Worm (Caenorhabditis elegans) whole organism, young adult: ENCODE data around the gene Y39G8B.5.

ENCODE experiments used
- B0035.1 ChIP-seq: sonication (generic microtip); optimal IDR thresholded peaks from 2 replicates; lab custom pipeline; 2016; ENCODE audit warnings: missing genetic modification characterization, mild to moderate bottlenecking, missing compliant biosample characterization, missing genotype, missing genetic modification reagents
- D2030.7 ChIP-seq: fragments of 200-800 bp; sonication (Bioruptor generic); IDR thresholded peaks from 2 replicates; pipeline ENCODE4 v1.3.6; 2022; ENCODE audit warnings: missing genetic modification reagents, missing genetic modification characterization, missing compliant biosample characterization
- F33H1.4 ChIP-seq: fragments of 200-800 bp; sonication (Bioruptor generic); IDR thresholded peaks from 2 replicates; pipeline ENCODE4 v1.3.6; 2022; ENCODE audit warnings: missing genetic modification reagents, missing genetic modification characterization, missing compliant biosample characterization
- F39B2.1 ChIP-seq: fragments of 200-800 bp; sonication (Bioruptor generic); IDR thresholded peaks from 2 replicates; pipeline ENCODE4 v1.3.6; 2022; ENCODE audit warnings: missing genetic modification reagents, missing genetic modification characterization, missing compliant biosample characterization
- F49E8.2 ChIP-seq: sonication (generic microtip); optimal IDR thresholded peaks from 3 replicates; lab custom pipeline; 2017; ENCODE audit warnings: missing genetic modification characterization, mild to moderate bottlenecking, missing compliant biosample characterization, antibody characterized with exemption, moderate library complexity; ENCODE audit not compliant: insufficient read depth
- F55B11.4 ChIP-seq: sonication (generic microtip); optimal IDR thresholded peaks from 2 replicates; lab custom pipeline; 2016; ENCODE audit warnings: missing compliant biosample characterization, missing genetic modification characterization, borderline replicate concordance; ENCODE audit not compliant: insufficient read depth
- T07F8.4 ChIP-seq: sonication (generic microtip); optimal IDR thresholded peaks from 2 replicates; lab custom pipeline; 2016; ENCODE audit warnings: mild to moderate bottlenecking, missing genetic modification characterization, moderate library complexity, missing compliant biosample characterization
- Y53F4B.3 ChIP-seq: fragments of 200-800 bp; sonication (Bioruptor generic); IDR thresholded peaks from 2 replicates; pipeline ENCODE4 v1.3.6; 2022; ENCODE audit warnings: missing genetic modification reagents, missing genetic modification characterization, missing compliant biosample characterization
- akir-1 ChIP-seq: fragments of 200-800 bp; sonication (Bioruptor generic); optimal IDR thresholded peaks from 2 replicates; lab custom pipeline; 2018; ENCODE audit warnings: mild to moderate bottlenecking, missing genetic modification characterization, moderate library complexity, missing compliant biosample characterization
- ama-1 ChIP-seq, 3 experiments: fragments of 150-350 bp in 1 of 3; sonication (generic microtip) in 2 of 3; optimal IDR thresholded peaks; 2 replicates each; lab custom pipeline; 2014 to 2018; ENCODE audit warnings: missing biosample characterization in 2 of 3, missing genetic modification characterization in 2 of 3, missing genetic modification reagents in 2 of 3
- athp-1 ChIP-seq: sonication (generic microtip); optimal IDR thresholded peaks from 2 replicates; lab custom pipeline; 2017; ENCODE audit warnings: mild to moderate bottlenecking, missing genetic modification characterization, missing compliant biosample characterization
- attf-6 ChIP-seq: fragments of 200-800 bp; sonication (Bioruptor generic); IDR thresholded peaks from 2 replicates; pipeline ENCODE4 v1.3.6; 2022; ENCODE audit warnings: missing genetic modification reagents, missing genetic modification characterization, missing compliant biosample characterization
- ccch-3 ChIP-seq: fragments of 200-800 bp; sonication (Bioruptor generic); optimal IDR thresholded peaks from 2 replicates; lab custom pipeline; 2018; ENCODE audit warnings: mild to moderate bottlenecking, missing genetic modification characterization, missing compliant biosample characterization
- cebp-1 ChIP-seq, 2 experiments: fragments of 200-800 bp in 1 of 2; sonication (Bioruptor generic) in 1 of 2; sonication (generic microtip) in 1 of 2; IDR thresholded peaks in 1 of 2; optimal IDR thresholded peaks in 1 of 2; 2 replicates each; pipeline versions ENCODE4 v1.3.6 to Lab custom; 2017 to 2022; ENCODE audit warnings: missing compliant biosample characterization in 2 of 2, missing genetic modification characterization in 2 of 2, mild to moderate bottlenecking in 1 of 2, missing genetic modification reagents in 1 of 2, moderate library complexity in 1 of 2
- ceh-91 ChIP-seq: fragments of 200-800 bp; sonication (Bioruptor generic); IDR thresholded peaks from 2 replicates; pipeline ENCODE4 v1.3.6; 2022; ENCODE audit warnings: missing genetic modification reagents, missing genetic modification characterization, missing compliant biosample characterization
- die-1 ChIP-seq: sonication (generic microtip); optimal IDR thresholded peaks from 2 replicates; lab custom pipeline; 2016; ENCODE audit warnings: missing genotype, mild to moderate bottlenecking, missing genetic modification characterization, missing compliant biosample characterization
- egrh-3 ChIP-seq: fragments of 200-800 bp; sonication (Bioruptor generic); IDR thresholded peaks from 2 replicates; pipeline ENCODE4 v1.3.6; 2022; ENCODE audit warnings: missing genetic modification reagents, missing genetic modification characterization, missing compliant biosample characterization
- gei-17 ChIP-seq: fragments of 200-800 bp; sonication (Bioruptor generic); optimal IDR thresholded peaks from 2 replicates; lab custom pipeline; 2018; ENCODE audit warnings: mild to moderate bottlenecking, missing genetic modification characterization, missing compliant biosample characterization
- hmg-1.2 ChIP-seq: fragments of 200-800 bp; sonication (Bioruptor generic); IDR thresholded peaks from 2 replicates; pipeline ENCODE4 v1.3.6; 2022; ENCODE audit warnings: missing genetic modification reagents, missing genetic modification characterization, missing compliant biosample characterization
- hmg-20 ChIP-seq: fragments of 200-800 bp; sonication (Bioruptor generic); IDR thresholded peaks from 2 replicates; pipeline ENCODE4 v1.3.6; 2022; ENCODE audit warnings: missing genetic modification reagents, missing genetic modification characterization, missing compliant biosample characterization
- hrde-1 ChIP-seq: sonication (generic microtip); optimal IDR thresholded peaks from 2 replicates; lab custom pipeline; 2016; ENCODE audit warnings: missing genetic modification characterization, mild to moderate bottlenecking, missing compliant biosample characterization, moderate library complexity, missing genotype, missing genetic modification reagents, borderline replicate concordance
- let-526 ChIP-seq: fragments of 200-800 bp; sonication (Bioruptor generic); IDR thresholded peaks from 2 replicates; pipeline ENCODE4 v1.3.6; 2022; ENCODE audit warnings: missing genetic modification reagents, missing genetic modification characterization, missing compliant biosample characterization
- lin-26 ChIP-seq: fragments of 200-800 bp; sonication (Bioruptor generic); IDR thresholded peaks from 2 replicates; pipeline ENCODE4 v1.3.6; 2022; ENCODE audit warnings: missing genetic modification reagents, missing genetic modification characterization, missing compliant biosample characterization
- lin-40 ChIP-seq: sonication (generic microtip); optimal IDR thresholded peaks from 2 replicates; lab custom pipeline; 2016; ENCODE audit warnings: missing genetic modification characterization, mild to moderate bottlenecking, missing compliant biosample characterization, missing genotype, missing genetic modification reagents
- lin-54 ChIP-seq: fragments of 200-800 bp; sonication (Bioruptor generic); optimal IDR thresholded peaks from 2 replicates; lab custom pipeline; 2018; ENCODE audit warnings: mild to moderate bottlenecking, missing genetic modification characterization, missing compliant biosample characterization
- lsl-1 ChIP-seq: fragments of 200-800 bp; sonication (Bioruptor generic); optimal IDR thresholded peaks from 2 replicates; lab custom pipeline; 2018; ENCODE audit warnings: mild to moderate bottlenecking, missing genetic modification characterization, moderate library complexity, missing compliant biosample characterization
- madf-6 ChIP-seq: fragments of 200-800 bp; sonication (Bioruptor generic); IDR thresholded peaks from 2 replicates; pipeline ENCODE4 v1.3.6; 2022; ENCODE audit warnings: missing genetic modification reagents, missing genetic modification characterization, missing compliant biosample characterization
- mcd-1 ChIP-seq: fragments of 200-800 bp; sonication (Bioruptor generic); IDR thresholded peaks from 2 replicates; pipeline ENCODE4 v1.3.6; 2022; ENCODE audit warnings: missing genetic modification reagents, missing genetic modification characterization, missing compliant biosample characterization
- nhr-80 ChIP-seq: sonication (generic microtip); optimal IDR thresholded peaks from 2 replicates; lab custom pipeline; 2016; ENCODE audit warnings: missing genetic modification characterization, missing compliant biosample characterization
- pha-4 ChIP-seq: fragments of 150-350 bp; sonication (generic microtip); optimal IDR thresholded peaks from 2 replicates; lab custom pipeline; 2014; ENCODE audit warnings: missing biosample characterization, missing genetic modification reagents, missing genetic modification characterization
- repo-1 ChIP-seq: sonication (generic microtip); optimal IDR thresholded peaks from 2 replicates; lab custom pipeline; 2017; ENCODE audit warnings: mild to moderate bottlenecking, missing genetic modification characterization, missing compliant biosample characterization
- tbp1 ChIP-seq: fragments of 200-800 bp; sonication (Bioruptor generic); optimal IDR thresholded peaks from 2 replicates; lab custom pipeline; 2018; ENCODE audit warnings: mild to moderate bottlenecking, missing genetic modification characterization, missing compliant biosample characterization
- tbx-9 ChIP-seq: sonication (generic microtip); optimal IDR thresholded peaks from 2 replicates; lab custom pipeline; 2016; ENCODE audit warnings: borderline replicate concordance, missing genetic modification characterization, inconsistent platforms, missing compliant biosample characterization
- xnd-1 ChIP-seq: sonication (generic microtip); optimal IDR thresholded peaks from 2 replicates; lab custom pipeline; 2016; ENCODE audit warnings: missing genotype, missing genetic modification reagents, missing genetic modification characterization, missing compliant biosample characterization
- zfh-2 ChIP-seq: fragments of 200-800 bp; sonication (Bioruptor generic); conservative IDR thresholded peaks from 2 replicates; pipeline ENCODE4 v1.3.6; 2022; ENCODE audit warnings: missing genetic modification reagents, missing genetic modification characterization, missing compliant biosample characterization
- zim-3 ChIP-seq: sonication (generic microtip); optimal IDR thresholded peaks from 2 replicates; lab custom pipeline; 2017; ENCODE audit warnings: mild to moderate bottlenecking, missing genetic modification characterization, moderate library complexity, missing compliant biosample characterization
- ztf-28 ChIP-seq: fragments of 200-800 bp; sonication (Bioruptor generic); IDR thresholded peaks from 2 replicates; pipeline ENCODE4 v1.3.6; 2022; ENCODE audit warnings: missing genetic modification reagents, missing genetic modification characterization, missing compliant biosample characterization

Y39G8B.5 gene

ce11 chrII:14038331-14038730 is 46.7 kb upstream of the Y39G8B.5 start:
- TF ChIP-seq attf-6 (no peak), nhr-80 (tag; lab: Kevin White, UChicago) (peak; percentile 1)

ce11 chrII:14037484-14038303 is 46.1 kb upstream of the Y39G8B.5 start:
- TF ChIP-seq lin-54, result no peak
- no peak for TF ChIP-seq tbx-9 (tag; lab: Kevin White, UChicago)
- TF ChIP-seq ceh-91 (GFP tag; lab: Robert Waterston, UW), result no peak
- TF ChIP-seq zfh-2 (GFP tag; lab: Robert Waterston, UW), result peak; percentile 70

- TF ChIP-seq xnd-1 (tag; lab: Kevin White, UChicago), result no peak
- TF ChIP-seq mcd-1, result peak; percentile 11; the same call in 1 of the 2 replicates
- peak; percentile 12; the same call in 1 of the 2 replicates for TF ChIP-seq madf-6
- TF ChIP-seq cebp-1 (GFP tag; IDR thresholded peaks at IDR 0.05; lab: Robert Waterston, UW), result no peak
- TF ChIP-seq cebp-1 (tag; optimal IDR thresholded peaks at IDR 0.05; lab: Kevin White, UChicago), result peak; percentile 23
- 0 out of 2 replicates have a peak, but pooled peaks have one; percentile 46 for TF ChIP-seq zfh-2 (GFP tag; lab: Robert Waterston, UW)
- no peak for TF ChIP-seq tbp1
Observed at ce11 chrII:14036724-14037483, 45.3 kb upstream of the Y39G8B.5 start.

ce11 chrII:14034559-14034958 is 42.9 kb upstream of the Y39G8B.5 start:
- TF ChIP-seq let-526 (peak; percentile 4; the same call in 1 of the 2 replicates), die-1 (tag; lab: Kevin White, UChicago) (no peak), egrh-3 (GFP tag; lab: Robert Waterston, UW) (peak; percentile 12; the same call in 1 of the 2 replicates), zfh-2 (GFP tag; lab: Robert Waterston, UW) (peak; percentile 72)
- TF ChIP-seq, all 124 proteins: peak for 3

ce11 chrII:14032705-14033104 is 41.1 kb upstream of the Y39G8B.5 start:
- TF ChIP-seq lin-40 (tag; lab: Kevin White, UChicago) (no peak), T07F8.4 (no peak), tbx-9 (tag; lab: Kevin White, UChicago) (no peak), ztf-28 (GFP tag; lab: Robert Waterston, UW) (no peak), ama-1 (optimal IDR thresholded peaks at IDR 0.05; lab: Kevin White, UChicago) (no peak), ama-1 (GFP tag; optimal IDR thresholded peaks at IDR 0.05; lab: Kevin White, UChicago) (no peak), Y53F4B.3 (GFP tag; lab: Robert Waterston, UW) (no peak), F39B2.1 (no peak), gei-17 (GFP tag; lab: Kevin White, UChicago) (no peak), hmg-1.2 (GFP tag; lab: Robert Waterston, UW) (no peak), lsl-1 (GFP tag; lab: Kevin White, UChicago) (no peak), D2030.7 (no peak), hmg-20 (GFP tag; lab: Robert Waterston, UW) (no peak), hrde-1 (tag; lab: Kevin White, UChicago) (no peak), repo-1 (tag; lab: Kevin White, UChicago) (no peak), B0035.1 (no peak), pha-4 (tag; lab: Kevin White, UChicago) (no peak), F49E8.2 (tag; lab: Kevin White, UChicago) (no peak), ccch-3 (no peak), akir-1 (GFP tag; lab: Kevin White, UChicago) (no peak), athp-1 (no peak), egrh-3 (GFP tag; lab: Robert Waterston, UW) (no peak), F33H1.4 (GFP tag; lab: Robert Waterston, UW) (no peak), F55B11.4 (tag; lab: Kevin White, UChicago) (no peak), madf-6 (no peak), zim-3 (tag; lab: Kevin White, UChicago) (peak; percentile 40), lin-26 (GFP tag; lab: Robert Waterston, UW) (no peak)
